Worm (Caenorhabditis elegans): ENCODE data around the gene T02H6.4.

Gene T02H6.4

DNA sequence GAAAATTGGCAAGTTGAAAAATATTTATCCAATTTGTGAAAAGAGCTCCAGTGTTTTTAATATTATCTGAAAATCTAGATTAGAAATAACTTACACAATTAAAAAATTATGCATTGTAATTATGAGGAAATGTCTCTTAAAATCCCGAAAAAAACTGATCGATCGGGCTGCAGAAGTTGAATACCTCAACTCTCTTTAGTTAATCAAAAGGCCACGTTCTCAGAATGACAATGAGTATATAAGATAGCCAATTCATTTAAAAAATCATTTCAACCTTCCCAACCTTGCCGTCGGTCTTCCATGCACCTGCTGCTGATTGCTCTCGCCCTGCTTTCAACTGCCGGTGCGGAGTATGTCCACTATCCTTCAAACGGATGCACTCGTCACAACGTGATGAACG, at the start of gene T02H6.4:
TSS of gene T02H6.4 (plus strand) at position 301 of the 400 bp plus-strand sequence.
- TF ChIP-seq cebp-2 (GFP tag; IDR thresholded peaks at IDR 0.05) (no peak), F33H1.4 (GFP tag; IDR thresholded peaks at IDR 0.05) (no peak)

DNA sequence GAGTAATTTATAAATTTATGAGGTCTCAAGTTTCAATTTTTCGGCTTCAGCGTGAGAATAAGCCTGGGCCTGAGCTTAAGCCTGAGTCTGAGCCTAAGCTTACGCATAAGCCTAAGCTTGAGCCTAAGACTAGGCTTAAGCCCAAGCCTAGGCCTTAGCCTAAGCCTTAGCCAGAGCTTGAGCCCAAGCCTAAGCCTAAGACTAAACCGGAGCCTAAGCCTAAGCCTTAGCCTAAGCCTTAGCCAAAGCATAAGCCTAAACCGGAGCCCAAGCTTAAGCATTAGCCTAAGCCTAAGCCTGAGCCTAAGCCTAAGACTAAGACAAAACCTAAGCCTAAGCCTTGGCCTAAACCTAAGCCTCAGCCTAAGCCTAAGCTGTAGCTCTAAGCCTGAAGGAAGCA, 46.1 kb upstream of the T02H6.4 start:
- no peak for TF ChIP-seq lin-26 (GFP tag; IDR thresholded peaks at IDR 0.05)
- TF ChIP-seq attf-3 (GFP tag; conservative IDR thresholded peaks at IDR 0.05) = no peak
- TF ChIP-seq F10E7.11 (tag; optimal IDR thresholded peaks at IDR 0.05) = no peak
- TF ChIP-seq hlh-12 (tag; optimal IDR thresholded peaks at IDR 0.05) = no peak
- no peak for TF ChIP-seq akir-1 (GFP tag; optimal IDR thresholded peaks at IDR 0.05)

- TF ChIP-seq F23B12.7 (tag; optimal IDR thresholded peaks at IDR 0.05; ENCODE audit: insufficient read depth) (peak; percentile 33), hlh-26 (GFP tag; conservative IDR thresholded peaks at IDR 0.05) (no peak), hmg-20 (GFP tag; IDR thresholded peaks at IDR 0.05) (no peak), attf-3 (GFP tag; conservative IDR thresholded peaks at IDR 0.05) (no peak), rpc-1 (optimal IDR thresholded peaks at IDR 0.05) (no peak), rpc-1 (tag; optimal IDR thresholded peaks at IDR 0.05) (no peak), egl-44 (GFP tag; IDR thresholded peaks at IDR 0.05) (no peak), mcd-1 (GFP tag; IDR thresholded peaks at IDR 0.05) (peak; percentile 54; the same call in 1 of the 2 replicates), chd-7 (tag; optimal IDR thresholded peaks at IDR 0.05) (no peak), madf-6 (GFP tag; IDR thresholded peaks at IDR 0.05) (no peak), aptf-3 (GFP tag; IDR thresholded peaks at IDR 0.05) (no peak), ets-4 (GFP tag; optimal IDR thresholded peaks at IDR 0.05) (no peak), nhr-27 (tag; optimal IDR thresholded peaks at IDR 0.05) (no peak), cebp-1 (GFP tag; IDR thresholded peaks at IDR 0.05) (no peak), cebp-1 (tag; optimal IDR thresholded peaks at IDR 0.05) (no peak), ztf-18 (tag; optimal IDR thresholded peaks at IDR 0.05) (peak; percentile 92), ceh-91 (GFP tag; IDR thresholded peaks at IDR 0.05) (no peak), dpl-1 (GFP tag; optimal IDR thresholded peaks at IDR 0.05) (no peak), lir-1 (GFP tag; conservative IDR thresholded peaks at IDR 0.05) (no peak), hmg-1.2 (GFP tag; IDR thresholded peaks at IDR 0.05) (0 out of 2 replicates have a peak, but pooled peaks have one; percentile 18), ceh-58 (GFP tag; IDR thresholded peaks at IDR 0.05) (no peak), lsl-1 (GFP tag; optimal IDR thresholded peaks at IDR 0.05) (peak; percentile 4)
Observed at ce11 chrII:650321-651005, 39.4 kb upstream of the T02H6.4 start, which contains the start of the genes K07E8.7 and frpr-14. Gene K07E8.7 (minus strand): TSS chrII:650367. Gene frpr-14 (plus strand): TSS chrII:650955.

DNA sequence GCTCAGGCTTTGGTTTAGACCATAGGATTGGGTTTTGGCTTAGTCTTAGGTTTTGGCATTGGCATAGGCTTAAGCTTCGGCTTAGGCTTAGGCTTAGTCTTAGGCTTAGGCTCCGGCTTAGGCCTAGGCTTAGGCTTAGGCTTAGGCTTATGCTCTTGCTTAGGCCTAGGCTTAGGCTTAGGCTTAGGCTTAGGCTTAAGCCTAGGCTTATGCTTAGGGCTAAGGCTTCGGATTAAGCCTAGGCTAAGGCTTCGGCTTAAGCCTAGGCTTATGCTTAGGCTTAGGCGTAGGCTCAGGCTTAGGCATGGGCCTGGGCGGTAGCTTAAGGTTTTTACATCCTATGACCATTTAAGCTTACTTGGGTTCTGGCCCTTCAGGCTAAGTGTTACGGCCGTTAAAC, 38.5 kb upstream of the T02H6.4 start:
- no peak for TF ChIP-seq ceh-100 (GFP tag; IDR thresholded peaks at IDR 0.05)
- TF ChIP-seq atf-7 (tag; optimal IDR thresholded peaks at IDR 0.05) = no peak
- TF ChIP-seq F49E8.2 (tag; optimal IDR thresholded peaks at IDR 0.05; ENCODE audit: insufficient read depth) = no peak
- no peak for TF ChIP-seq fkh-3 (tag; optimal IDR thresholded peaks at IDR 0.05)
- TF ChIP-seq akir-1 (GFP tag; optimal IDR thresholded peaks at IDR 0.05) = no peak
- TF ChIP-seq Y53G8AR.9 (GFP tag; conservative IDR thresholded peaks at IDR 0.05) = no peak
- TF ChIP-seq him-1 (tag; optimal IDR thresholded peaks at IDR 0.05) = no peak
- TF ChIP-seq hlh-12 (tag; optimal IDR thresholded peaks at IDR 0.05) = no peak
- no peak for TF ChIP-seq lsl-1 (GFP tag; optimal IDR thresholded peaks at IDR 0.05)
- TF ChIP-seq lin-40 (tag; optimal IDR thresholded peaks at IDR 0.05) = no peak

All from whole organism, young adult.